Worm (Caenorhabditis elegans): ENCODE results near the gene cysl-4.

DNA sequence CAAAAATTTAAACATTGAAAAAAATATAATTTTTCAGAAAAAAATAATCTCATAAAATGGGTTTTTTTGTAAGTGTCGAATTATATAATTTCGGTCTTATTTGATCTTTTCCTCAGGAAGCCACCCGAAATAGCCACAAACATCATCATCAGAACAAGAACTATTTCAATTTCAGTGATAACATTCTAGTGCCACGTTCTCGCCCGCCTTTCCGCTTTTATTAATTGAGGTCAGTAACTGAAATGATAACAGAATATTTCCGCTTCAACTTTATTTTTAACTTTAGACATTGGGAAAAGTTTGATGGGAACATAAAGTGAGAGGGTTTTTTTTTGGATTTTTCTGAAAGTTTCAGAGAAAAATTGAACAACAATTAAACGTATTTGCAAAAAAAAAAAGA lies 15.5 kb upstream of the cysl-4 start:
- TF ChIP-seq sea-1 (GFP tag; conservative IDR thresholded peaks at IDR 0.05): no peak
- TF ChIP-seq F13C5.2 (tag; optimal IDR thresholded peaks at IDR 0.05): no peak
- TF ChIP-seq ama-1 (optimal IDR thresholded peaks at IDR 0.05): no peak
- no peak for TF ChIP-seq hmg-4 (GFP tag; optimal IDR thresholded peaks at IDR 0.05)
- no peak for TF ChIP-seq scrt-1 (GFP tag; IDR thresholded peaks at IDR 0.05)
- no peak for TF ChIP-seq flt-1 (GFP tag; IDR thresholded peaks at IDR 0.05)
- TF ChIP-seq pes-1 (GFP tag; IDR thresholded peaks at IDR 0.05): no peak
- no peak for TF ChIP-seq B0310.2 (tag; optimal IDR thresholded peaks at IDR 0.05)
